Worm (Caenorhabditis elegans) whole organism, L2 larva: Measurements from ENCODE around the gene lury-1.
A peak's percentile ranks its signal among the peaks of the same experiment; 100 is the strongest.

Source experiments
- ZK546.5 ChIP-seq: sonication (generic microtip); optimal IDR thresholded peaks from 2 replicates; lab custom pipeline; 2017; ENCODE audit warnings: missing biosample characterization, missing genetic modification characterization
- alr-1 ChIP-seq: fragments of 150-350 bp; optimal IDR thresholded peaks from 2 replicates; lab custom pipeline; 2014; ENCODE audit warnings: missing biosample characterization, missing genetic modification characterization
- aly-2 ChIP-seq: fragments of 150-350 bp; optimal IDR thresholded peaks from 2 replicates; lab custom pipeline; 2014; ENCODE audit warnings: missing biosample characterization, missing genetic modification characterization
- egl-27 ChIP-seq: sonication (generic microtip); optimal IDR thresholded peaks from 3 replicates; lab custom pipeline; 2017; ENCODE audit warnings: missing biosample characterization, missing genetic modification reagents, missing genetic modification characterization
- elt-3 ChIP-seq: sonication (generic microtip); optimal IDR thresholded peaks from 2 replicates; lab custom pipeline; 2017; ENCODE audit warnings: missing biosample characterization, missing genetic modification characterization
- gmeb-1 ChIP-seq: fragments of 150-350 bp; optimal IDR thresholded peaks from 2 replicates; lab custom pipeline; 2014; ENCODE audit warnings: missing biosample characterization, missing genetic modification characterization
- lin-39 ChIP-seq: fragments of 150-350 bp; optimal IDR thresholded peaks from 2 replicates; lab custom pipeline; 2014; ENCODE audit warnings: missing biosample characterization, missing genetic modification reagents, missing genetic modification characterization
- nhr-11 ChIP-seq: fragments of 150-350 bp; optimal IDR thresholded peaks from 2 replicates; lab custom pipeline; 2014; ENCODE audit warnings: missing biosample characterization, missing genetic modification characterization
- nhr-12 ChIP-seq: fragments of 150-350 bp; optimal IDR thresholded peaks from 2 replicates; lab custom pipeline; 2014; ENCODE audit warnings: missing biosample characterization, missing genetic modification characterization
- nhr-23 ChIP-seq: fragments of 150-350 bp; optimal IDR thresholded peaks from 2 replicates; lab custom pipeline; 2014; ENCODE audit warnings: missing biosample characterization, missing genetic modification reagents, missing genetic modification characterization
- snpc-4 ChIP-seq: fragments of 150-350 bp; optimal IDR thresholded peaks from 2 replicates; lab custom pipeline; 2014; ENCODE audit warnings: missing biosample characterization, missing genetic modification characterization
- unc-39 ChIP-seq: fragments of 150-350 bp; optimal IDR thresholded peaks from 2 replicates; lab custom pipeline; 2014; ENCODE audit warnings: missing biosample characterization, missing genetic modification characterization
- unc-62 ChIP-seq: fragments of 150-350 bp; optimal IDR thresholded peaks from 2 replicates; lab custom pipeline; 2014; ENCODE audit warnings: missing biosample characterization, missing genetic modification reagents, missing genetic modification characterization
- zag-1 ChIP-seq: fragments of 150-350 bp; optimal IDR thresholded peaks from 2 replicates; lab custom pipeline; 2014; ENCODE audit warnings: missing biosample characterization, missing genetic modification characterization

DNA sequence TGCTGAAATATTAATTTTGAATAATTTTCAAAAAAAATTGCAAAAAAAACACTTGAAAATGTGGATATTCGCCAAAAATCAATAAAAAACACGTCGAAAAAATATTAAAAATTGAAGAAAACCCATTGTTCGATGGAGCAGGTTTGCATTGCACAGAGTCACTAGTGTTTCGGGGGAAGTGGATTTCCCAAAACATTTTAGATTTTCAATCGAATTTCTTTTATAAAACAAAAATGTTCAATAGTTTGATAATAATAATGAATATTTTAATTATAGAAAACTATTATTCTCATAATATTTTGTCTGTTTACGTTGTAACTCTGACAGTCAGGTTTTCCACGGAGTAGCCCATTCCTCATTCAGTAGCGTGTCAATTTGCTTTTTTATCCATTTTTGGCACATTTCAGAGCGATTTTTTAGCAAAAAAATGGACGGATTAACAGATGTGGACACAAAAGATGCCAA lies 32.5 kb downstream of the lury-1 start, which contains the start of the genes gex-4 and gphr-1:
- TF ChIP-seq unc-39 (tag; lab: Kevin White, UChicago), result no peak
- TF ChIP-seq gmeb-1 (tag; lab: Kevin White, UChicago), result peak; percentile 48
- no peak for TF ChIP-seq egl-27 (tag; lab: Kevin White, UChicago)
- no peak for TF ChIP-seq ZK546.5 (tag; lab: Kevin White, UChicago)
- peak; percentile 53 for TF ChIP-seq snpc-4
- TF ChIP-seq alr-1, result no peak
- TF ChIP-seq unc-62, result no peak
- no peak for TF ChIP-seq elt-3
- no peak for TF ChIP-seq lin-39 (tag; lab: Kevin White, UChicago)
- no peak for TF ChIP-seq aly-2 (tag; lab: Kevin White, UChicago)
- no peak for TF ChIP-seq zag-1 (tag; lab: Kevin White, UChicago)
- TF ChIP-seq nhr-11 (tag; lab: Kevin White, UChicago), result no peak
- no peak for TF ChIP-seq nhr-12 (tag; lab: Kevin White, UChicago)
- TF ChIP-seq nhr-23 (tag; lab: Kevin White, UChicago), result no peak
